Worm (Caenorhabditis elegans) whole organism, young adult: ENCODE measurements around the gene pap-3.

Experiments
- B0035.1 ChIP-seq: sonication (generic microtip); optimal IDR thresholded peaks from 2 replicates; lab custom pipeline; 2016; ENCODE audit warnings: missing genetic modification characterization, mild to moderate bottlenecking, missing compliant biosample characterization, missing genotype, missing genetic modification reagents
- B0261.1 ChIP-seq: sonication (generic microtip); optimal IDR thresholded peaks from 2 replicates; lab custom pipeline; 2016; ENCODE audit warnings: mild to moderate bottlenecking, missing genetic modification characterization, moderate library complexity, missing compliant biosample characterization
- C06A6.2 ChIP-seq: fragments of 200-800 bp; sonication (Bioruptor generic); conservative IDR thresholded peaks from 2 replicates; pipeline ENCODE4 v1.3.6; 2022; ENCODE audit warnings: missing genetic modification characterization, missing compliant biosample characterization
- D2030.7 ChIP-seq: fragments of 200-800 bp; sonication (Bioruptor generic); IDR thresholded peaks from 2 replicates; pipeline ENCODE4 v1.3.6; 2022; ENCODE audit warnings: missing genetic modification reagents, missing genetic modification characterization, missing compliant biosample characterization
- F37B4.10 ChIP-seq: fragments of 200-800 bp; sonication (Bioruptor generic); IDR thresholded peaks from 2 replicates; pipeline ENCODE4 v1.3.6; 2022; ENCODE audit warnings: missing genetic modification characterization, missing compliant biosample characterization
- F39B2.1 ChIP-seq: fragments of 200-800 bp; sonication (Bioruptor generic); IDR thresholded peaks from 2 replicates; pipeline ENCODE4 v1.3.6; 2022; ENCODE audit warnings: missing genetic modification reagents, missing genetic modification characterization, missing compliant biosample characterization
- F52B5.7 ChIP-seq: sonication (generic microtip); optimal IDR thresholded peaks from 2 replicates; lab custom pipeline; 2016; ENCODE audit warnings: mild to moderate bottlenecking, missing genetic modification characterization, missing compliant biosample characterization
- T26A5.8 ChIP-seq: sonication (generic microtip); optimal IDR thresholded peaks from 2 replicates; lab custom pipeline; 2016; ENCODE audit warnings: missing genetic modification characterization, missing compliant biosample characterization
- Y53F4B.3 ChIP-seq: fragments of 200-800 bp; sonication (Bioruptor generic); IDR thresholded peaks from 2 replicates; pipeline ENCODE4 v1.3.6; 2022; ENCODE audit warnings: missing genetic modification reagents, missing genetic modification characterization, missing compliant biosample characterization
- Y79H2A.3 ChIP-seq: fragments of 200-800 bp; sonication (Bioruptor generic); conservative IDR thresholded peaks from 2 replicates; pipeline ENCODE4 v1.3.6; 2022; ENCODE audit warnings: missing genetic modification reagents, missing genetic modification characterization, missing compliant biosample characterization
- ZK185.1 ChIP-seq: sonication (generic microtip); optimal IDR thresholded peaks from 2 replicates; lab custom pipeline; 2016; ENCODE audit warnings: mild to moderate bottlenecking, missing genetic modification characterization, missing compliant biosample characterization; ENCODE audit not compliant: poor library complexity, severe bottlenecking
- ama-1 ChIP-seq, 3 experiments: fragments of 150-350 bp in 1 of 3; sonication (generic microtip) in 2 of 3; optimal IDR thresholded peaks; 2 replicates each; lab custom pipeline; 2014 to 2018; ENCODE audit warnings: missing biosample characterization in 2 of 3, missing genetic modification characterization in 2 of 3, missing genetic modification reagents in 2 of 3
- athp-1 ChIP-seq: sonication (generic microtip); optimal IDR thresholded peaks from 2 replicates; lab custom pipeline; 2017; ENCODE audit warnings: mild to moderate bottlenecking, missing genetic modification characterization, missing compliant biosample characterization
- bed-1 ChIP-seq: fragments of 200-800 bp; sonication (Bioruptor generic); IDR thresholded peaks from 2 replicates; pipeline ENCODE4 v1.3.6; 2022; ENCODE audit warnings: missing genetic modification reagents, missing genetic modification characterization, missing compliant biosample characterization
- bed-2 ChIP-seq: fragments of 200-800 bp; sonication (Bioruptor generic); IDR thresholded peaks from 2 replicates; pipeline ENCODE4 v1.3.6; 2022; ENCODE audit warnings: missing genetic modification reagents, missing genetic modification characterization, missing compliant biosample characterization
- ccch-3 ChIP-seq: fragments of 200-800 bp; sonication (Bioruptor generic); optimal IDR thresholded peaks from 2 replicates; lab custom pipeline; 2018; ENCODE audit warnings: mild to moderate bottlenecking, missing genetic modification characterization, missing compliant biosample characterization
- ceh-27 ChIP-seq: fragments of 200-800 bp; sonication (Bioruptor generic); optimal IDR thresholded peaks from 2 replicates; lab custom pipeline; 2018; ENCODE audit warnings: mild to moderate bottlenecking, missing genetic modification characterization, moderate library complexity, missing compliant biosample characterization
- ceh-79 ChIP-seq: sonication (generic microtip); optimal IDR thresholded peaks from 2 replicates; lab custom pipeline; 2017; ENCODE audit warnings: mild to moderate bottlenecking, missing genetic modification characterization, missing compliant biosample characterization
- die-1 ChIP-seq: sonication (generic microtip); optimal IDR thresholded peaks from 2 replicates; lab custom pipeline; 2016; ENCODE audit warnings: missing genotype, mild to moderate bottlenecking, missing genetic modification characterization, missing compliant biosample characterization
- egl-18 ChIP-seq: fragments of 200-800 bp; sonication (Bioruptor generic); IDR thresholded peaks from 2 replicates; pipeline ENCODE4 v1.3.6; 2022; ENCODE audit warnings: missing genetic modification reagents, missing genetic modification characterization, missing compliant biosample characterization
- egl-44 ChIP-seq: fragments of 200-800 bp; sonication (Bioruptor generic); IDR thresholded peaks from 2 replicates; pipeline ENCODE4 v1.3.6; 2022; ENCODE audit warnings: missing genetic modification reagents, missing genetic modification characterization, missing compliant biosample characterization
- ekl-4 ChIP-seq: fragments of 200-800 bp; sonication (Bioruptor generic); IDR thresholded peaks from 2 replicates; pipeline ENCODE4 v1.3.6; 2022; ENCODE audit warnings: missing genetic modification reagents, missing genetic modification characterization, missing compliant biosample characterization
- him-1 ChIP-seq: sonication (generic microtip); optimal IDR thresholded peaks from 2 replicates; lab custom pipeline; 2016; ENCODE audit warnings: missing genotype, missing genetic modification reagents, missing genetic modification characterization, missing compliant biosample characterization
- hsf-1 ChIP-seq: fragments of 200-800 bp; sonication (Bioruptor generic); IDR thresholded peaks from 2 replicates; pipeline ENCODE4 v1.3.6; 2022; ENCODE audit warnings: missing genetic modification reagents, missing genetic modification characterization, missing compliant biosample characterization
- lin-26 ChIP-seq: fragments of 200-800 bp; sonication (Bioruptor generic); IDR thresholded peaks from 2 replicates; pipeline ENCODE4 v1.3.6; 2022; ENCODE audit warnings: missing genetic modification reagents, missing genetic modification characterization, missing compliant biosample characterization
- lin-40 ChIP-seq: sonication (generic microtip); optimal IDR thresholded peaks from 2 replicates; lab custom pipeline; 2016; ENCODE audit warnings: missing genetic modification characterization, mild to moderate bottlenecking, missing compliant biosample characterization, missing genotype, missing genetic modification reagents
- lin-54 ChIP-seq: fragments of 200-800 bp; sonication (Bioruptor generic); optimal IDR thresholded peaks from 2 replicates; lab custom pipeline; 2018; ENCODE audit warnings: mild to moderate bottlenecking, missing genetic modification characterization, missing compliant biosample characterization
- lsl-1 ChIP-seq: fragments of 200-800 bp; sonication (Bioruptor generic); optimal IDR thresholded peaks from 2 replicates; lab custom pipeline; 2018; ENCODE audit warnings: mild to moderate bottlenecking, missing genetic modification characterization, moderate library complexity, missing compliant biosample characterization
- lsy-27 ChIP-seq: sonication (generic microtip); optimal IDR thresholded peaks from 2 replicates; lab custom pipeline; 2017; ENCODE audit warnings: missing genetic modification characterization, mild to moderate bottlenecking, missing compliant biosample characterization, antibody characterized with exemption, missing genotype, borderline replicate concordance; ENCODE audit not compliant: insufficient read depth
- madf-10 ChIP-seq: sonication (generic microtip); optimal IDR thresholded peaks from 2 replicates; lab custom pipeline; 2016; ENCODE audit warnings: mild to moderate bottlenecking, missing genetic modification characterization, missing compliant biosample characterization
- madf-3 ChIP-seq: fragments of 200-800 bp; sonication (Bioruptor generic); IDR thresholded peaks from 2 replicates; pipeline ENCODE4 v1.3.6; 2022; ENCODE audit warnings: missing genetic modification reagents, missing genetic modification characterization, missing compliant biosample characterization
- madf-8 ChIP-seq: fragments of 200-800 bp; sonication (Bioruptor generic); conservative IDR thresholded peaks from 2 replicates; pipeline ENCODE4 v1.3.6; 2022; ENCODE audit warnings: missing genetic modification reagents, missing genetic modification characterization, missing compliant biosample characterization
- nfya-1 ChIP-seq: sonication (generic microtip); optimal IDR thresholded peaks from 2 replicates; lab custom pipeline; 2017; ENCODE audit warnings: antibody characterized with exemption, missing compliant biosample characterization, missing genetic modification characterization, borderline replicate concordance; ENCODE audit not compliant: insufficient read depth
- nfya-2 ChIP-seq: fragments of 200-800 bp; sonication (Bioruptor generic); IDR thresholded peaks from 2 replicates; pipeline ENCODE4 v1.3.6; 2022; ENCODE audit warnings: missing genetic modification reagents, missing genetic modification characterization, missing compliant biosample characterization
- nfyb-1 ChIP-seq: fragments of 200-800 bp; sonication (Bioruptor generic); IDR thresholded peaks from 2 replicates; pipeline ENCODE4 v1.3.6; 2022; ENCODE audit warnings: missing genetic modification reagents, missing genetic modification characterization, missing compliant biosample characterization
- nhr-179 ChIP-seq: sonication (generic microtip); optimal IDR thresholded peaks from 2 replicates; lab custom pipeline; 2016; ENCODE audit warnings: mild to moderate bottlenecking, missing genetic modification characterization, missing compliant biosample characterization
- pha-4 ChIP-seq: fragments of 150-350 bp; sonication (generic microtip); optimal IDR thresholded peaks from 2 replicates; lab custom pipeline; 2014; ENCODE audit warnings: missing biosample characterization, missing genetic modification reagents, missing genetic modification characterization
- repo-1 ChIP-seq: sonication (generic microtip); optimal IDR thresholded peaks from 2 replicates; lab custom pipeline; 2017; ENCODE audit warnings: mild to moderate bottlenecking, missing genetic modification characterization, missing compliant biosample characterization
- rpc-1 ChIP-seq, 2 experiments: fragments of 150-350 bp in 1 of 2; sonication (generic microtip) in 1 of 2; optimal IDR thresholded peaks; 2 replicates each; lab custom pipeline; 2014 to 2018; ENCODE audit warnings: missing biosample characterization in 1 of 2, missing genetic modification characterization in 1 of 2, missing genetic modification reagents in 1 of 2, missing genotype in 1 of 2
- snpc-1.3 ChIP-seq: sonication (generic microtip); optimal IDR thresholded peaks from 2 replicates; lab custom pipeline; 2017; ENCODE audit warnings: missing genetic modification characterization, mild to moderate bottlenecking, missing compliant biosample characterization, antibody characterized with exemption, moderate library complexity, missing genotype, missing genetic modification reagents; ENCODE audit not compliant: insufficient read depth
- unc-62 ChIP-seq: fragments of 150-350 bp; optimal IDR thresholded peaks from 2 replicates; lab custom pipeline; 2014; ENCODE audit warnings: missing biosample characterization, missing genetic modification reagents, missing genetic modification characterization
- zfh-2 ChIP-seq: fragments of 200-800 bp; sonication (Bioruptor generic); conservative IDR thresholded peaks from 2 replicates; pipeline ENCODE4 v1.3.6; 2022; ENCODE audit warnings: missing genetic modification reagents, missing genetic modification characterization, missing compliant biosample characterization
- zim-3 ChIP-seq: sonication (generic microtip); optimal IDR thresholded peaks from 2 replicates; lab custom pipeline; 2017; ENCODE audit warnings: mild to moderate bottlenecking, missing genetic modification characterization, moderate library complexity, missing compliant biosample characterization
- ztf-18 ChIP-seq: sonication (generic microtip); optimal IDR thresholded peaks from 2 replicates; lab custom pipeline; 2016; ENCODE audit warnings: missing genotype, mild to moderate bottlenecking, missing genetic modification characterization, missing compliant biosample characterization
- ztf-3 ChIP-seq: fragments of 200-800 bp; sonication (Bioruptor generic); optimal IDR thresholded peaks from 2 replicates; lab custom pipeline; 2018; ENCODE audit warnings: mild to moderate bottlenecking, missing genetic modification characterization, missing compliant biosample characterization

Gene pap-3

ce11 chrII:11852191-11852901 lies 36.0 kb upstream of the pap-3 start:
- TF ChIP-seq unc-62 (GFP tag; lab: Kevin White, UChicago) (no peak), F52B5.7 (no peak), pha-4 (no peak), F39B2.1 (GFP tag; lab: Robert Waterston, UW) (no peak), madf-10 (tag; lab: Kevin White, UChicago) (no peak), lin-40 (tag; lab: Kevin White, UChicago) (peak; percentile 16)

DNA sequence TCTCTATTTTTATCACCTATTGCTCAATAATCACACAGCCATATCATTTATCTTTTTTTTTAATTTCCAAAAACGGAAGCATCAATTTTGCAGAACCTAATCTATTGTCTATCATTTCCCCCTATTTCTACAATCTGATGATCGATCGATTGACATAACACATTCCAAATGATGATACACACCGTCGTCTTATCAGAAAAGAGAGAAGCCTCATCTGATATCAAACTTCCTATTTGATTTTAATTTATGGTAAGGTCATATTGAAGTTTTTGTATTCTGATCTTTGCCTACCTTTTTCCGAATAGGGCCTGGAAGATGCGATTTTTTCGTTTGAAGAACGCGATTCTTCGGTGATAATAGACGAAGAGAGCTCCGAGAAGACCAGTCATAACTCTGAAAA lies 33.2 kb upstream of the pap-3 start:
- TF ChIP-seq bed-1 = no peak
- no peak for TF ChIP-seq Y79H2A.3 (GFP tag; lab: Robert Waterston, UW)
- no peak for TF ChIP-seq B0261.1
- no peak for TF ChIP-seq hsf-1 (GFP tag; lab: Robert Waterston, UW)
- no peak for TF ChIP-seq egl-44 (GFP tag; lab: Robert Waterston, UW)
- no peak for TF ChIP-seq nhr-179 (tag; lab: Kevin White, UChicago)
- TF ChIP-seq zfh-2 (GFP tag; lab: Robert Waterston, UW) = no peak
- no peak for TF ChIP-seq nfya-2
- no peak for TF ChIP-seq lin-26 (GFP tag; lab: Robert Waterston, UW)
- no peak for TF ChIP-seq die-1 (tag; lab: Kevin White, UChicago)
- no peak for TF ChIP-seq ztf-3 (GFP tag; lab: Kevin White, UChicago)
- no peak for TF ChIP-seq nfya-1 (tag; lab: Kevin White, UChicago)
- no peak for TF ChIP-seq madf-8 (GFP tag; lab: Robert Waterston, UW)
- no peak for TF ChIP-seq bed-2
- TF ChIP-seq ccch-3 = no peak
- no peak for TF ChIP-seq ZK185.1 (tag; lab: Kevin White, UChicago)
- no peak for TF ChIP-seq C06A6.2 (GFP tag; lab: Robert Waterston, UW)
- TF ChIP-seq madf-3 (GFP tag; lab: Robert Waterston, UW) = no peak

- TF ChIP-seq F37B4.10 (GFP tag; lab: Robert Waterston, UW) (no peak), snpc-1.3 (tag; lab: Kevin White, UChicago) (no peak), C06A6.2 (GFP tag; lab: Robert Waterston, UW) (no peak), D2030.7 (no peak), him-1 (tag; lab: Kevin White, UChicago) (no peak), lsy-27 (tag; lab: Kevin White, UChicago) (no peak), repo-1 (tag; lab: Kevin White, UChicago) (no peak), ztf-18 (no peak), ekl-4 (GFP tag; lab: Robert Waterston, UW) (no peak), lsl-1 (no peak), T26A5.8 (tag; lab: Kevin White, UChicago) (no peak), zim-3 (tag; lab: Kevin White, UChicago) (no peak), lin-54 (GFP tag; lab: Kevin White, UChicago) (no peak), B0035.1 (no peak), egl-18 (GFP tag; lab: Robert Waterston, UW) (no peak), ztf-3 (GFP tag; lab: Kevin White, UChicago) (no peak), madf-3 (GFP tag; lab: Robert Waterston, UW) (no peak), nfyb-1 (GFP tag; lab: Robert Waterston, UW) (no peak), Y53F4B.3 (no peak), athp-1 (no peak), rpc-1 (optimal IDR thresholded peaks at IDR 0.05; lab: Kevin White, UChicago) (no peak), rpc-1 (tag; optimal IDR thresholded peaks at IDR 0.05; lab: Kevin White, UChicago) (no peak), ceh-27 (no peak), ama-1 (optimal IDR thresholded peaks at IDR 0.05; lab: Kevin White, UChicago) (peak; percentile 22), ama-1 (GFP tag; optimal IDR thresholded peaks at IDR 0.05; lab: Kevin White, UChicago) (no peak), ceh-79 (tag; lab: Kevin White, UChicago) (no peak)
These were observed 29.6 kb upstream of the pap-3 start for ce11 chrII:11845954-11846353.
